Worm (Caenorhabditis elegans): ENCODE measurements around the gene zfp-2.

The zfp-2 gene

ce11 chrII:9592737-9593136 lies 35.3 kb downstream of the zfp-2 start, which contains the start of gene parp-2:
Gene parp-2 (plus strand): TSS chrII:9593037.
- TF ChIP-seq hlh-30 (tag; optimal IDR thresholded peaks at IDR 0.05; ENCODE audit: insufficient read depth) (no peak), pqm-1 (tag; optimal IDR thresholded peaks at IDR 0.05) (no peak), madf-2 (tag; optimal IDR thresholded peaks at IDR 0.05) (no peak), syd-9 (tag; optimal IDR thresholded peaks at IDR 0.05) (no peak), pha-4 (tag; optimal IDR thresholded peaks at IDR 0.05) (no peak), fax-1 (tag; optimal IDR thresholded peaks at IDR 0.05) (no peak), fkh-10 (GFP tag; optimal IDR thresholded peaks at IDR 0.05) (no peak), pros-1 (tag; optimal IDR thresholded peaks at IDR 0.05) (no peak), sdc-2 (tag; optimal IDR thresholded peaks at IDR 0.05) (no peak), fkh-6 (tag; optimal IDR thresholded peaks at IDR 0.05) (no peak), dmd-4 (tag; optimal IDR thresholded peaks at IDR 0.05; ENCODE audit: borderline replicate concordance) (no peak)

DNA sequence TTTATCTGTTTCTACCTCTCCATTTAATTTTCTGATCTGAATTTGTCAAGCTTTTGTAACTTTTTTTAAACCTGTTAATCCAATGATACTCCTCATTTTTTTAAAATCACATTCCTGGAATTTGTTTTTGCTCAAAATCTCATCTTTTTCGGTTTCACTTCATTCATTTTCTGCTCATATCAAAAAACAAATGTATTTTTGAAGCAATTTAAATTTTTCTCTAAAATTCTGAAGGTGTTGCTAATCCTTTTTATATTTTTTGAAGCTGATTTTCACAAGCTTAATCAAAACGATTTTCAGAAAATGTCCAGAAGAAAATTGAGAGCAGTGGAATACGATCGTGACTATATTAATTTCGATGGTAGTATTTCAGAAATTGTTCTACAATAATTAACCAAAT lies 37.5 kb downstream of the zfp-2 start, which contains the start of gene E02H1.5:
E02H1.5 (plus strand) TSS at position 301 of the 400 bp plus-strand sequence.
- TF ChIP-seq hlh-13 (GFP tag; optimal IDR thresholded peaks at IDR 0.05) (no peak), ref-2 (tag; optimal IDR thresholded peaks at IDR 0.05) (no peak), pax-1 (tag; optimal IDR thresholded peaks at IDR 0.05) (no peak), K09A11.1 (tag; optimal IDR thresholded peaks at IDR 0.05; ENCODE audit: insufficient read depth) (no peak), lim-6 (tag; optimal IDR thresholded peaks at IDR 0.05) (no peak), K02D7.2 (tag; optimal IDR thresholded peaks at IDR 0.05) (no peak), nhr-232 (tag; optimal IDR thresholded peaks at IDR 0.05) (no peak), ceh-30 (tag; optimal IDR thresholded peaks at IDR 0.05) (no peak), gmeb-2 (tag; optimal IDR thresholded peaks at IDR 0.05) (no peak), unc-55 (GFP tag; optimal IDR thresholded peaks at IDR 0.05) (no peak), ceh-45 (GFP tag; IDR thresholded peaks at IDR 0.05) (no peak), pros-1 (tag; optimal IDR thresholded peaks at IDR 0.05) (no peak), ceh-9 (tag; optimal IDR thresholded peaks at IDR 0.05) (no peak), syd-9 (tag; optimal IDR thresholded peaks at IDR 0.05) (no peak), C08G9.2 (tag; optimal IDR thresholded peaks at IDR 0.05) (no peak), unc-86 (tag; optimal IDR thresholded peaks at IDR 0.05) (no peak)

- TF ChIP-seq pros-1 (tag; optimal IDR thresholded peaks at IDR 0.05) (no peak), lim-6 (tag; optimal IDR thresholded peaks at IDR 0.05) (no peak), ets-4 (tag; optimal IDR thresholded peaks at IDR 0.05) (no peak), hlh-8 (tag; optimal IDR thresholded peaks at IDR 0.05) (no peak), ceh-2 (tag; optimal IDR thresholded peaks at IDR 0.05) (no peak), nhr-232 (tag; optimal IDR thresholded peaks at IDR 0.05) (no peak), T23F11.4 (GFP tag; optimal IDR thresholded peaks at IDR 0.05) (no peak), elt-2 (tag; optimal IDR thresholded peaks at IDR 0.05) (no peak), unc-42 (tag; optimal IDR thresholded peaks at IDR 0.05) (no peak)
These were observed 39.0 kb downstream of the zfp-2 start, which contains the start of gene E02H1.6 for ce11 chrII:9596401-9596800. Gene E02H1.6 (plus strand): TSS chrII:9596701.

- no peak for TF ChIP-seq hlh-6 (tag; optimal IDR thresholded peaks at IDR 0.05)
- no peak for TF ChIP-seq tbx-2 (tag; optimal IDR thresholded peaks at IDR 0.05)
- no peak for TF ChIP-seq unc-86 (tag; optimal IDR thresholded peaks at IDR 0.05)
- no peak for TF ChIP-seq hlh-8 (tag; optimal IDR thresholded peaks at IDR 0.05)
- no peak for TF ChIP-seq ceh-34 (tag; optimal IDR thresholded peaks at IDR 0.05)
These were observed 40.1 kb downstream of the zfp-2 start, which contains the start of gene mrpl-53 for ce11 chrII:9597516-9598047. Gene mrpl-53 (plus strand): TSS chrII:9597622.
